Worm (Caenorhabditis elegans): Measurements from ENCODE around the gene K11H12.6.

K11H12.6 gene

DNA sequence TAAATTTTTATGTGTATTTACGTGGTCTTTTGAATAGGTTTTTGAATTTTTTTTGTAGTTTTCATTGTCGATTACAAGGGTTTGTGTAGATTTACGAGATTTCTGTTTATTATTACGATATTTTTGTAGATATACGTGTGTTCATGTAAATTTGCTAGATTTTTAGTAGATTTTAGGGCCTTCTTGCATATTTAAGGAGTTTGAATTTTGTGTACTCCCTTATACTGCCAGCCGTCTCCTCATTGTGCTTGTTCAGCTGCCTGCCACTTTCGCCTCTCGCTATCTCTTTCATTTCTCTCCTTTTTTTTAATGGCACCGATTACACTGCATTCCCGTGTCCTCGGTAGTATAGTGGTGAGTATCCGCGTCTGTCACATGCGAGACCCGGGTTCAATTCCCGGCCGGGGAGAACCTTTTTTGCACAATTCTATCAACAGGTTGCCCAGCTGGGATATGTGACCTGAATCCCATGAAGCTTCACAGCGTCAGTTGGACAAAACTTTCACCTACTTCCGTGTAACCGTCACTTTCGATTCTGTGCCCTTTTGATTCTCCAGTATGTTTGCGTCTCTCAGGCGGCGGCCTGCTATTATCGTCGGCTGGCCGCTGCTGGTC lies 15.7 kb downstream of the K11H12.6 start:
- TF ChIP-seq ztf-29 (GFP tag; IDR thresholded peaks at IDR 0.05) (peak; percentile 79), T22C8.4 (GFP tag; IDR thresholded peaks at IDR 0.05) (peak; percentile 79), flt-1 (GFP tag; IDR thresholded peaks at IDR 0.05) (peak; percentile 94), ref-1 (GFP tag; conservative IDR thresholded peaks at IDR 0.05) (peak; percentile 75), cog-1 (tag; optimal IDR thresholded peaks at IDR 0.05) (peak; percentile 40), med-1 (GFP tag; optimal IDR thresholded peaks at IDR 0.05; ENCODE audit: insufficient read depth) (peak; percentile 53), ztf-23 (GFP tag; IDR thresholded peaks at IDR 0.05) (peak; percentile 89), klf-2 (GFP tag; conservative IDR thresholded peaks at IDR 0.05) (peak; percentile 88), tab-1 (GFP tag; IDR thresholded peaks at IDR 0.05) (peak; percentile 86)

ce11 chrIV:684197-684596 lies 17.1 kb downstream of the K11H12.6 start, which contains the start of gene cutl-28:
Gene cutl-28 (plus strand): TSS chrIV:684497.
- TF ChIP-seq flt-1 (GFP tag; IDR thresholded peaks at IDR 0.05): no peak
- no peak for TF ChIP-seq klf-2 (GFP tag; conservative IDR thresholded peaks at IDR 0.05)
- no peak for TF ChIP-seq T22C8.4 (GFP tag; IDR thresholded peaks at IDR 0.05)
- no peak for TF ChIP-seq cog-1 (tag; optimal IDR thresholded peaks at IDR 0.05)
- TF ChIP-seq ref-1 (GFP tag; conservative IDR thresholded peaks at IDR 0.05): no peak
- TF ChIP-seq ztf-29 (GFP tag; IDR thresholded peaks at IDR 0.05): no peak
- no peak for TF ChIP-seq med-1 (GFP tag; optimal IDR thresholded peaks at IDR 0.05; ENCODE audit: insufficient read depth)
- TF ChIP-seq ztf-23 (GFP tag; IDR thresholded peaks at IDR 0.05): no peak
- no peak for TF ChIP-seq tab-1 (GFP tag; IDR thresholded peaks at IDR 0.05)

DNA sequence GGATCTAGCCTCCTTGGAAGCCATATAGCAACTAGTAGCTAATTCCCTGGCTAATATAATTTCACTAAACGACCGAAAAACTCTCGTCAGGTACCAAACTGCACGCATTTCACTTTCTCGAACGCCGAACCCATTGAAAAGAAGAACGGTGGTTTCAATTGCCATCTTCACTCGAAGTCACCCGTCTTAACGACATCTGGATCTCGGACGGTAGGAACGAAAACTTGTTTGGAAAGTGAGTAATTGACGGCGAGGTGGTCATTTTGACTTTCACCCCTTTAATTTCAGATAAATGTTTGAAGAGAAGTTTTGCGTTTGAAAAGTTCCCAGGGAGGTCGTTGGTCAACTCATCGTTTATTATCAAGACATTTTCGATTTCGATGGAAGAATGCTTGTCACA lies 17.7 kb downstream of the K11H12.6 start:
- TF ChIP-seq ztf-29 (GFP tag; IDR thresholded peaks at IDR 0.05) (no peak), klf-2 (GFP tag; conservative IDR thresholded peaks at IDR 0.05) (no peak), flt-1 (GFP tag; IDR thresholded peaks at IDR 0.05) (no peak), ztf-23 (GFP tag; IDR thresholded peaks at IDR 0.05) (no peak)

- TF ChIP-seq ref-1 (GFP tag; conservative IDR thresholded peaks at IDR 0.05): no peak
- no peak for TF ChIP-seq klf-2 (GFP tag; conservative IDR thresholded peaks at IDR 0.05)
- no peak for TF ChIP-seq T22C8.4 (GFP tag; IDR thresholded peaks at IDR 0.05)
- TF ChIP-seq flt-1 (GFP tag; IDR thresholded peaks at IDR 0.05): no peak
- no peak for TF ChIP-seq cog-1 (tag; optimal IDR thresholded peaks at IDR 0.05)
- no peak for TF ChIP-seq med-1 (GFP tag; optimal IDR thresholded peaks at IDR 0.05; ENCODE audit: insufficient read depth)
- no peak for TF ChIP-seq tab-1 (GFP tag; IDR thresholded peaks at IDR 0.05)
- TF ChIP-seq ztf-23 (GFP tag; IDR thresholded peaks at IDR 0.05): no peak
- TF ChIP-seq ztf-29 (GFP tag; IDR thresholded peaks at IDR 0.05): no peak
These were observed 31.2 kb downstream of the K11H12.6 start, which contains the start of gene Y55F3C.17 for ce11 chrIV:698304-698703. Gene Y55F3C.17 (minus strand): TSS chrIV:698404.

DNA sequence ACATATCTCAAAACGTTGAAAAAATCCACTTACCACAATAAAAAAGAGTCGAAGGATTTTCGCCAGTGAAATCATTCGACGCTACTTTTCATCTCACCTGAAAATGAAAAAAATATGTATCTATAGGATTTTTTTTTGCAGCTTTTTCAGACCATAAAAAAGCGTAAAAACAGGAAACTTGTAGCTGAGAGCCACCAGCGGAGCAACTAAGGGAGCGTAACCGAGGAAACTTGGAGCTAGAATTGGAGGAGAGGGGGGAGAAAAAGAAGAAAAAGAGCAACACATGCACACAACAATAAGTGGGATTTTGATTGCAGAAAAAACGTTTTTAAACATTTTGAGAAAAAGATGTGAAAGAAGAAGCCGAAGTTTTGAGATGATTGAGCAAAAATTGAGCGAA lies 40.5 kb downstream of the K11H12.6 start, which contains the start of gene cutl-26:
TSS of gene cutl-26 (minus strand) at position 101 of the 400 bp plus-strand sequence.
- TF ChIP-seq ref-1 (GFP tag; conservative IDR thresholded peaks at IDR 0.05) (no peak), tab-1 (GFP tag; IDR thresholded peaks at IDR 0.05) (no peak), ztf-29 (GFP tag; IDR thresholded peaks at IDR 0.05) (no peak), klf-2 (GFP tag; conservative IDR thresholded peaks at IDR 0.05) (no peak), ztf-23 (GFP tag; IDR thresholded peaks at IDR 0.05) (no peak), cog-1 (tag; optimal IDR thresholded peaks at IDR 0.05) (no peak), flt-1 (GFP tag; IDR thresholded peaks at IDR 0.05) (no peak), T22C8.4 (GFP tag; IDR thresholded peaks at IDR 0.05) (no peak), med-1 (GFP tag; optimal IDR thresholded peaks at IDR 0.05; ENCODE audit: insufficient read depth) (no peak)

DNA sequence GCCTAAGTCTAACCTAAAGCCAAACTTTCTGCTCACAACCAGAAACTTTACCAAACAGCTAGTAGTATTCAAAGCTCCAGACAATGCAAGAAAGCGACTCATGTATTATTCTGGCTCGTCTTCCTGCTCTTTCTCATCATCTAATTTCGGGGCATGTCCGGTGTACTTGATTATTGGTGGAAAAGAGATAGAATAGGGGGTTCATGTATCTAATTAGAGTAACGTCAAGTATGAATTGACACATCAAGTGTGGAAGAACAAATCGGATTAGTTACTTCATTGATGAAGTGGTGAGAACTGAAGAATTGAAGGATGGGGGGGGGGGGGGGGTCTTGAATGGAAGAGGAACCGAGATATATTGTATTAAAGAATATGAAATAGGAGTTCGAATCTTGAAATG lies 48.3 kb downstream of the K11H12.6 start:
- TF ChIP-seq T22C8.4 (GFP tag; IDR thresholded peaks at IDR 0.05) (no peak), med-1 (GFP tag; optimal IDR thresholded peaks at IDR 0.05; ENCODE audit: insufficient read depth) (no peak), tab-1 (GFP tag; IDR thresholded peaks at IDR 0.05) (no peak), cog-1 (tag; optimal IDR thresholded peaks at IDR 0.05) (no peak), flt-1 (GFP tag; IDR thresholded peaks at IDR 0.05) (no peak)

ce11 chrIV:716323-716722 lies 49.2 kb downstream of the K11H12.6 start, which contains the start of gene clec-164:
Gene clec-164 (plus strand): TSS chrIV:716623.
- no peak for TF ChIP-seq klf-2 (GFP tag; conservative IDR thresholded peaks at IDR 0.05)
- TF ChIP-seq tab-1 (GFP tag; IDR thresholded peaks at IDR 0.05): no peak
- no peak for TF ChIP-seq ztf-23 (GFP tag; IDR thresholded peaks at IDR 0.05)
- TF ChIP-seq ztf-29 (GFP tag; IDR thresholded peaks at IDR 0.05): no peak
- no peak for TF ChIP-seq med-1 (GFP tag; optimal IDR thresholded peaks at IDR 0.05; ENCODE audit: insufficient read depth)
- TF ChIP-seq flt-1 (GFP tag; IDR thresholded peaks at IDR 0.05): no peak
- TF ChIP-seq cog-1 (tag; optimal IDR thresholded peaks at IDR 0.05): no peak
- no peak for TF ChIP-seq ref-1 (GFP tag; conservative IDR thresholded peaks at IDR 0.05)
- TF ChIP-seq T22C8.4 (GFP tag; IDR thresholded peaks at IDR 0.05): no peak

Measured in whole organism, midembryonic.